Worm (Caenorhabditis elegans) whole organism, L1 larva: ENCODE measurements around the gene col-98.

Experiments
- ama-1 ChIP-seq: fragments of 150-350 bp; optimal IDR thresholded peaks from 2 replicates; lab custom pipeline; 2014
- ceh-8 ChIP-seq: fragments of 200-800 bp; sonication (Bioruptor generic); optimal IDR thresholded peaks from 2 replicates; lab custom pipeline; 2018; ENCODE audit warnings: mild to moderate bottlenecking, missing genetic modification characterization, moderate library complexity, missing compliant biosample characterization
- ceh-82 ChIP-seq, 3 experiments: fragments of 150-350 bp in 1 of 3; sonication (generic microtip) in 2 of 3; optimal IDR thresholded peaks; 2 replicates each; lab custom pipeline; 2014 to 2017; ENCODE audit warnings: missing biosample characterization in 3 of 3, missing genetic modification characterization in 3 of 3
- dpl-1 ChIP-seq, 3 experiments: fragments of 150-350 bp in 2 of 3; sonication (generic microtip) in 1 of 3; optimal IDR thresholded peaks; 2 replicates each; lab custom pipeline; 2014 to 2017; ENCODE audit warnings: missing biosample characterization in 3 of 3, missing genetic modification characterization in 3 of 3, missing genetic modification reagents in 3 of 3
- egl-27 ChIP-seq, 2 experiments: fragments of 150-350 bp in 1 of 2; sonication (generic microtip); optimal IDR thresholded peaks; 3 replicates each; lab custom pipeline; 2017 to 2018; ENCODE audit warnings: missing biosample characterization in 2 of 2, missing genetic modification characterization in 2 of 2, missing genetic modification reagents in 2 of 2
- nhr-12 ChIP-seq: sonication (generic microtip); optimal IDR thresholded peaks from 2 replicates; lab custom pipeline; 2017; ENCODE audit warnings: missing biosample characterization, missing genetic modification characterization
- nhr-20 ChIP-seq: sonication (generic microtip); optimal IDR thresholded peaks from 2 replicates; lab custom pipeline; 2016; ENCODE audit warnings: mild to moderate bottlenecking, missing genetic modification characterization, missing compliant biosample characterization
- nhr-237 ChIP-seq: fragments of 150-350 bp; optimal IDR thresholded peaks from 2 replicates; lab custom pipeline; 2014; ENCODE audit warnings: missing biosample characterization, missing genetic modification characterization
- nhr-76 ChIP-seq: sonication (generic microtip); optimal IDR thresholded peaks from 2 replicates; lab custom pipeline; 2017; ENCODE audit warnings: missing biosample characterization, missing genetic modification characterization
- nhr-77 ChIP-seq: fragments of 150-350 bp; optimal IDR thresholded peaks from 2 replicates; lab custom pipeline; 2014; ENCODE audit warnings: missing biosample characterization, missing genetic modification characterization
- nhr-90 ChIP-seq: sonication (generic microtip); optimal IDR thresholded peaks from 2 replicates; lab custom pipeline; 2016; ENCODE audit warnings: mild to moderate bottlenecking, missing genetic modification characterization, missing compliant biosample characterization; ENCODE audit not compliant: poor library complexity
- pax-3 ChIP-seq: fragments of 200-800 bp; sonication (Bioruptor generic); optimal IDR thresholded peaks from 2 replicates; lab custom pipeline; 2018; ENCODE audit warnings: mild to moderate bottlenecking, missing genetic modification characterization, moderate library complexity, missing compliant biosample characterization
- skn-1 ChIP-seq: fragments of 150-350 bp; optimal IDR thresholded peaks from 2 replicates; lab custom pipeline; 2014; ENCODE audit warnings: missing biosample characterization, missing genetic modification characterization
- ztf-4 ChIP-seq: fragments of 150-350 bp; optimal IDR thresholded peaks from 2 replicates; lab custom pipeline; 2014; ENCODE audit warnings: missing biosample characterization, missing genetic modification characterization

DNA sequence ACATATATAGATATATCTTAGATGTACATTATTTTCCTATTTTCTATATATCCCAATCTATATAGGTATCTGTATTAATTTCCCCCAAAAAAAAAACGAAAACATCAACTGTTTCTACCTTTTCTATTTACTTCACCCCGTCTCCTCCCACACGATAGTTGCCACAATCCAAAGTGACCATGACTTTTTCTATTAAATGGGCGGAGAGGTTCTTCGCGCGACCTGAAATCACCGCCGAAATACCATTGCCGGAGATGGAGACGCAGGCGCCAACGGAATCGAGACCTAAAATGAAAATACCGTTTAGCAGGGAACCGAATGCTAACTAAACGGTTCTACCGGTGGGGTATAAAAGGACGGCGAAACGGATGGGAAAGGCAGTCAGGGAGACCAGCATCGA lies at the start of gene col-98:
- TF ChIP-seq pax-3 (no peak), egl-27 (tag; optimal IDR thresholded peaks at IDR 0.05; lab: Kevin White, UChicago) (no peak), ama-1 (lab: Kevin White, UChicago) (no peak), nhr-237 (tag; lab: Kevin White, UChicago) (no peak), nhr-12 (tag; lab: Kevin White, UChicago) (no peak), ceh-8 (GFP tag; lab: Kevin White, UChicago) (no peak), nhr-20 (no peak), dpl-1 (GFP tag; optimal IDR thresholded peaks at IDR 0.05; lab: Kevin White, UChicago) (no peak), skn-1 (no peak), nhr-76 (tag; lab: Kevin White, UChicago) (no peak), nhr-77 (tag; lab: Kevin White, UChicago) (no peak), ztf-4 (tag; lab: Kevin White, UChicago) (no peak), nhr-90 (tag; lab: Kevin White, UChicago) (peak; percentile 46), ceh-82 (tag; optimal IDR thresholded peaks at IDR 0.05; lab: Kevin White, UChicago) (no peak)
